Worm (Caenorhabditis elegans): ENCODE measurements around the gene ZK643.5.

ce11 chrIII:8988061-8988460 is 32.1 kb upstream of the ZK643.5 start:
- no peak for TF ChIP-seq lin-13 (GFP tag; optimal IDR thresholded peaks at IDR 0.05)
- TF ChIP-seq Y55F3AM.14 (GFP tag; optimal IDR thresholded peaks at IDR 0.05): no peak
- TF ChIP-seq nhr-11 (tag; optimal IDR thresholded peaks at IDR 0.05): no peak
- TF ChIP-seq gmeb-1 (tag; optimal IDR thresholded peaks at IDR 0.05): no peak
- TF ChIP-seq R02D3.7 (tag; optimal IDR thresholded peaks at IDR 0.05): no peak
- no peak for TF ChIP-seq nhr-77 (tag; optimal IDR thresholded peaks at IDR 0.05)
- TF ChIP-seq nhr-23 (tag; optimal IDR thresholded peaks at IDR 0.05): no peak
- no peak for TF ChIP-seq blmp-1 (tag; optimal IDR thresholded peaks at IDR 0.05; ENCODE audit: insufficient read depth)
- TF ChIP-seq nhr-25 (tag; optimal IDR thresholded peaks at IDR 0.05): no peak
- TF ChIP-seq ztf-11 (tag; optimal IDR thresholded peaks at IDR 0.05): no peak

All from whole organism, L2 larva.